Worm (Caenorhabditis elegans) whole organism, young adult: Measurements from ENCODE around the gene R02F2.6.
A peak's percentile ranks its signal among the peaks of the same experiment; 100 is the strongest.

Experiments
- B0035.1 ChIP-seq: sonication (generic microtip); optimal IDR thresholded peaks from 2 replicates; lab custom pipeline; 2016; ENCODE audit warnings: missing genetic modification characterization, mild to moderate bottlenecking, missing compliant biosample characterization, missing genotype, missing genetic modification reagents
- B0336.3 ChIP-seq: fragments of 200-800 bp; sonication (Bioruptor generic); IDR thresholded peaks from 2 replicates; pipeline ENCODE4 v1.3.6; 2022; ENCODE audit warnings: missing genetic modification characterization, missing compliant biosample characterization
- C06A6.2 ChIP-seq: fragments of 200-800 bp; sonication (Bioruptor generic); conservative IDR thresholded peaks from 2 replicates; pipeline ENCODE4 v1.3.6; 2022; ENCODE audit warnings: missing genetic modification characterization, missing compliant biosample characterization
- F10E7.11 ChIP-seq: sonication (generic microtip); optimal IDR thresholded peaks from 2 replicates; lab custom pipeline; 2017; ENCODE audit warnings: mild to moderate bottlenecking, missing genetic modification characterization, moderate library complexity, missing compliant biosample characterization
- F22D6.2 ChIP-seq: sonication (generic microtip); optimal IDR thresholded peaks from 2 replicates; lab custom pipeline; 2016; ENCODE audit warnings: mild to moderate bottlenecking, missing genetic modification characterization, missing compliant biosample characterization
- F37B4.10 ChIP-seq: fragments of 200-800 bp; sonication (Bioruptor generic); IDR thresholded peaks from 2 replicates; pipeline ENCODE4 v1.3.6; 2022; ENCODE audit warnings: missing genetic modification characterization, missing compliant biosample characterization
- K12H6.12 ChIP-seq: fragments of 200-800 bp; sonication (Bioruptor generic); optimal IDR thresholded peaks from 2 replicates; lab custom pipeline; 2018; ENCODE audit warnings: mild to moderate bottlenecking, missing genetic modification characterization, missing compliant biosample characterization
- T07F8.4 ChIP-seq: sonication (generic microtip); optimal IDR thresholded peaks from 2 replicates; lab custom pipeline; 2016; ENCODE audit warnings: mild to moderate bottlenecking, missing genetic modification characterization, moderate library complexity, missing compliant biosample characterization
- Y53F4B.3 ChIP-seq: fragments of 200-800 bp; sonication (Bioruptor generic); IDR thresholded peaks from 2 replicates; pipeline ENCODE4 v1.3.6; 2022; ENCODE audit warnings: missing genetic modification reagents, missing genetic modification characterization, missing compliant biosample characterization
- Y53G8AR.9 ChIP-seq: fragments of 200-800 bp; sonication (Bioruptor generic); conservative IDR thresholded peaks from 2 replicates; pipeline ENCODE4 v1.3.6; 2022; ENCODE audit warnings: missing genetic modification reagents, missing genetic modification characterization, missing compliant biosample characterization
- Y67H2A.10 ChIP-seq: fragments of 200-800 bp; sonication (Bioruptor generic); conservative IDR thresholded peaks from 2 replicates; pipeline ENCODE4 v1.3.6; 2022; ENCODE audit warnings: missing genetic modification reagents, missing genetic modification characterization, missing compliant biosample characterization
- Y95B8A.8 ChIP-seq: fragments of 200-800 bp; sonication (Bioruptor generic); IDR thresholded peaks from 2 replicates; pipeline ENCODE4 v1.3.6; 2022; ENCODE audit warnings: missing genetic modification reagents, missing genetic modification characterization, missing compliant biosample characterization
- ZK185.1 ChIP-seq: sonication (generic microtip); optimal IDR thresholded peaks from 2 replicates; lab custom pipeline; 2016; ENCODE audit warnings: mild to moderate bottlenecking, missing genetic modification characterization, missing compliant biosample characterization; ENCODE audit not compliant: poor library complexity, severe bottlenecking
- aptf-2 ChIP-seq: fragments of 200-800 bp; sonication (Bioruptor generic); conservative IDR thresholded peaks from 2 replicates; pipeline ENCODE4 v1.3.6; 2022; ENCODE audit warnings: missing genetic modification reagents, missing genetic modification characterization, missing compliant biosample characterization
- athp-1 ChIP-seq: sonication (generic microtip); optimal IDR thresholded peaks from 2 replicates; lab custom pipeline; 2017; ENCODE audit warnings: mild to moderate bottlenecking, missing genetic modification characterization, missing compliant biosample characterization
- attf-3 ChIP-seq: fragments of 200-800 bp; sonication (Bioruptor generic); conservative IDR thresholded peaks from 2 replicates; pipeline ENCODE4 v1.3.6; 2022; ENCODE audit warnings: missing genetic modification reagents, missing genetic modification characterization, missing compliant biosample characterization
- attf-6 ChIP-seq: fragments of 200-800 bp; sonication (Bioruptor generic); IDR thresholded peaks from 2 replicates; pipeline ENCODE4 v1.3.6; 2022; ENCODE audit warnings: missing genetic modification reagents, missing genetic modification characterization, missing compliant biosample characterization
- ceh-79 ChIP-seq: sonication (generic microtip); optimal IDR thresholded peaks from 2 replicates; lab custom pipeline; 2017; ENCODE audit warnings: mild to moderate bottlenecking, missing genetic modification characterization, missing compliant biosample characterization
- ceh-91 ChIP-seq: fragments of 200-800 bp; sonication (Bioruptor generic); IDR thresholded peaks from 2 replicates; pipeline ENCODE4 v1.3.6; 2022; ENCODE audit warnings: missing genetic modification reagents, missing genetic modification characterization, missing compliant biosample characterization
- dox-1 ChIP-seq: fragments of 200-800 bp; sonication (Bioruptor generic); IDR thresholded peaks from 2 replicates; pipeline ENCODE4 v1.3.6; 2022; ENCODE audit warnings: missing genetic modification reagents, missing genetic modification characterization, missing compliant biosample characterization
- dpl-1 ChIP-seq: fragments of 150-350 bp; optimal IDR thresholded peaks from 2 replicates; lab custom pipeline; 2014; ENCODE audit warnings: missing biosample characterization, missing genetic modification reagents, missing genetic modification characterization
- efl-1 ChIP-seq: fragments of 150-350 bp; optimal IDR thresholded peaks from 2 replicates; lab custom pipeline; 2014; ENCODE audit warnings: missing biosample characterization, missing genetic modification reagents, missing genetic modification characterization
- egl-18 ChIP-seq: fragments of 200-800 bp; sonication (Bioruptor generic); IDR thresholded peaks from 2 replicates; pipeline ENCODE4 v1.3.6; 2022; ENCODE audit warnings: missing genetic modification reagents, missing genetic modification characterization, missing compliant biosample characterization
- fkh-3 ChIP-seq: sonication (generic microtip); optimal IDR thresholded peaks from 2 replicates; lab custom pipeline; 2016; ENCODE audit warnings: mild to moderate bottlenecking, missing genetic modification characterization, missing compliant biosample characterization
- him-1 ChIP-seq: sonication (generic microtip); optimal IDR thresholded peaks from 2 replicates; lab custom pipeline; 2016; ENCODE audit warnings: missing genotype, missing genetic modification reagents, missing genetic modification characterization, missing compliant biosample characterization
- lin-26 ChIP-seq: fragments of 200-800 bp; sonication (Bioruptor generic); IDR thresholded peaks from 2 replicates; pipeline ENCODE4 v1.3.6; 2022; ENCODE audit warnings: missing genetic modification reagents, missing genetic modification characterization, missing compliant biosample characterization
- lin-35 ChIP-seq, 3 experiments: fragments of 150-350 bp in 2 of 3; sonication (generic microtip) in 1 of 3; optimal IDR thresholded peaks; 2 replicates each; lab custom pipeline; 2014 to 2018; ENCODE audit warnings: missing biosample characterization in 3 of 3, missing genetic modification characterization in 3 of 3, missing genetic modification reagents in 3 of 3
- lin-40 ChIP-seq: sonication (generic microtip); optimal IDR thresholded peaks from 2 replicates; lab custom pipeline; 2016; ENCODE audit warnings: missing genetic modification characterization, mild to moderate bottlenecking, missing compliant biosample characterization, missing genotype, missing genetic modification reagents
- lin-54 ChIP-seq: fragments of 200-800 bp; sonication (Bioruptor generic); optimal IDR thresholded peaks from 2 replicates; lab custom pipeline; 2018; ENCODE audit warnings: mild to moderate bottlenecking, missing genetic modification characterization, missing compliant biosample characterization
- lir-1 ChIP-seq: fragments of 200-800 bp; sonication (Bioruptor generic); conservative IDR thresholded peaks from 2 replicates; pipeline ENCODE4 v1.3.6; 2022; ENCODE audit warnings: missing genetic modification reagents, missing genetic modification characterization, missing compliant biosample characterization
- madf-6 ChIP-seq: fragments of 200-800 bp; sonication (Bioruptor generic); IDR thresholded peaks from 2 replicates; pipeline ENCODE4 v1.3.6; 2022; ENCODE audit warnings: missing genetic modification reagents, missing genetic modification characterization, missing compliant biosample characterization
- madf-8 ChIP-seq: fragments of 200-800 bp; sonication (Bioruptor generic); conservative IDR thresholded peaks from 2 replicates; pipeline ENCODE4 v1.3.6; 2022; ENCODE audit warnings: missing genetic modification reagents, missing genetic modification characterization, missing compliant biosample characterization
- mcd-1 ChIP-seq: fragments of 200-800 bp; sonication (Bioruptor generic); IDR thresholded peaks from 2 replicates; pipeline ENCODE4 v1.3.6; 2022; ENCODE audit warnings: missing genetic modification reagents, missing genetic modification characterization, missing compliant biosample characterization
- mxl-1 ChIP-seq: sonication (generic microtip); optimal IDR thresholded peaks from 2 replicates; lab custom pipeline; 2016; ENCODE audit warnings: missing genetic modification characterization, missing compliant biosample characterization
- nfya-1 ChIP-seq: sonication (generic microtip); optimal IDR thresholded peaks from 2 replicates; lab custom pipeline; 2017; ENCODE audit warnings: antibody characterized with exemption, missing compliant biosample characterization, missing genetic modification characterization, borderline replicate concordance; ENCODE audit not compliant: insufficient read depth
- nhr-90 ChIP-seq: sonication (generic microtip); optimal IDR thresholded peaks from 2 replicates; lab custom pipeline; 2016; ENCODE audit warnings: missing genotype, mild to moderate bottlenecking, missing genetic modification characterization, missing compliant biosample characterization
- repo-1 ChIP-seq: sonication (generic microtip); optimal IDR thresholded peaks from 2 replicates; lab custom pipeline; 2017; ENCODE audit warnings: mild to moderate bottlenecking, missing genetic modification characterization, missing compliant biosample characterization
- snpc-1.3 ChIP-seq: sonication (generic microtip); optimal IDR thresholded peaks from 2 replicates; lab custom pipeline; 2017; ENCODE audit warnings: missing genetic modification characterization, mild to moderate bottlenecking, missing compliant biosample characterization, antibody characterized with exemption, moderate library complexity, missing genotype, missing genetic modification reagents; ENCODE audit not compliant: insufficient read depth
- tlf-1 ChIP-seq: fragments of 200-800 bp; sonication (Bioruptor generic); optimal IDR thresholded peaks from 2 replicates; lab custom pipeline; 2018; ENCODE audit warnings: mild to moderate bottlenecking, missing genetic modification characterization, missing compliant biosample characterization
- unc-130 ChIP-seq: sonication (generic microtip); optimal IDR thresholded peaks from 2 replicates; lab custom pipeline; 2016; ENCODE audit warnings: missing genetic modification reagents, missing genetic modification characterization, missing compliant biosample characterization
- unc-62 ChIP-seq: fragments of 150-350 bp; optimal IDR thresholded peaks from 2 replicates; lab custom pipeline; 2014; ENCODE audit warnings: missing biosample characterization, missing genetic modification reagents, missing genetic modification characterization
- xnd-1 ChIP-seq: sonication (generic microtip); optimal IDR thresholded peaks from 2 replicates; lab custom pipeline; 2016; ENCODE audit warnings: missing genotype, missing genetic modification reagents, missing genetic modification characterization, missing compliant biosample characterization
- ztf-18 ChIP-seq: sonication (generic microtip); optimal IDR thresholded peaks from 2 replicates; lab custom pipeline; 2016; ENCODE audit warnings: missing genotype, mild to moderate bottlenecking, missing genetic modification characterization, missing compliant biosample characterization
- ztf-3 ChIP-seq: fragments of 200-800 bp; sonication (Bioruptor generic); optimal IDR thresholded peaks from 2 replicates; lab custom pipeline; 2018; ENCODE audit warnings: mild to moderate bottlenecking, missing genetic modification characterization, missing compliant biosample characterization

Gene R02F2.6

ce11 chrIII:5500732-5501131 is 22.0 kb upstream of the R02F2.6 start:
- TF ChIP-seq C06A6.2 (no peak), attf-3 (no peak), athp-1 (no peak), tlf-1 (GFP tag; lab: Kevin White, UChicago) (no peak), xnd-1 (tag; lab: Kevin White, UChicago) (no peak), ztf-18 (tag; lab: Kevin White, UChicago) (no peak), egl-18 (GFP tag; lab: Robert Waterston, UW) (no peak), Y95B8A.8 (GFP tag; lab: Robert Waterston, UW) (no peak), T07F8.4 (tag; lab: Kevin White, UChicago) (no peak), ceh-79 (tag; lab: Kevin White, UChicago) (no peak), nfya-1 (tag; lab: Kevin White, UChicago) (no peak), mxl-1 (tag; lab: Kevin White, UChicago) (no peak)

- TF ChIP-seq madf-8 (GFP tag; lab: Robert Waterston, UW) (no peak), ztf-18 (tag; lab: Kevin White, UChicago) (no peak), Y67H2A.10 (GFP tag; lab: Robert Waterston, UW) (no peak), Y53F4B.3 (GFP tag; lab: Robert Waterston, UW) (no peak), lin-26 (GFP tag; lab: Robert Waterston, UW) (no peak), F10E7.11 (no peak), nhr-90 (tag; lab: Kevin White, UChicago) (no peak), fkh-3 (tag; lab: Kevin White, UChicago) (no peak), athp-1 (no peak), aptf-2 (GFP tag; lab: Robert Waterston, UW) (no peak), lin-54 (GFP tag; lab: Kevin White, UChicago) (no peak), B0035.1 (tag; lab: Kevin White, UChicago) (no peak), B0336.3 (no peak), repo-1 (tag; lab: Kevin White, UChicago) (no peak), unc-130 (no peak), attf-6 (GFP tag; lab: Robert Waterston, UW) (no peak), lin-35 (GFP tag; optimal IDR thresholded peaks at IDR 0.05; lab: Kevin White, UChicago) (no peak), unc-62 (GFP tag; lab: Kevin White, UChicago) (no peak), K12H6.12 (tag; lab: Kevin White, UChicago) (no peak)
These were observed 21.2 kb upstream of the R02F2.6 start for ce11 chrIII:5499942-5500341.

- TF ChIP-seq unc-130: no peak
- peak; percentile 60 for TF ChIP-seq lin-54 (GFP tag; lab: Kevin White, UChicago)
- TF ChIP-seq efl-1 (GFP tag; lab: Kevin White, UChicago): peak; percentile 44
- no peak for TF ChIP-seq mcd-1
- no peak for TF ChIP-seq F37B4.10 (GFP tag; lab: Robert Waterston, UW)
- TF ChIP-seq snpc-1.3 (tag; lab: Kevin White, UChicago): no peak
- TF ChIP-seq dox-1: no peak
- no peak for TF ChIP-seq lin-40 (tag; lab: Kevin White, UChicago)
- no peak for TF ChIP-seq F22D6.2
- TF ChIP-seq attf-3: peak; percentile 95
- peak; percentile 35 for TF ChIP-seq dpl-1 (GFP tag; lab: Kevin White, UChicago)
- TF ChIP-seq B0035.1 (tag; lab: Kevin White, UChicago): no peak
- TF ChIP-seq unc-62 (GFP tag; lab: Kevin White, UChicago): no peak
- no peak for TF ChIP-seq ZK185.1 (tag; lab: Kevin White, UChicago)
- TF ChIP-seq ceh-91 (GFP tag; lab: Robert Waterston, UW): no peak
- no peak for TF ChIP-seq Y53G8AR.9
- TF ChIP-seq lin-35 (GFP tag; optimal IDR thresholded peaks at IDR 0.05; lab: Kevin White, UChicago): peak in 1 of 3 experiments; percentile 78
- TF ChIP-seq ztf-3: no peak
- TF ChIP-seq madf-6 (GFP tag; lab: Robert Waterston, UW): no peak
- peak; percentile 27 for TF ChIP-seq him-1 (tag; lab: Kevin White, UChicago)
- no peak for TF ChIP-seq lir-1 (GFP tag; lab: Robert Waterston, UW)
- TF ChIP-seq, all 124 proteins: peak for 6
These were observed 20.2 kb upstream of the R02F2.6 start, which contains the start of gene R02F2.9 for ce11 chrIII:5498973-5499372. Gene R02F2.9 (plus strand): TSS chrIII:5499190.
